Fruit fly (Drosophila melanogaster): Measurements from ENCODE around the gene CG7968.

The CG7968 gene

dm6 chr2L:13878801-13879200, 29.6 kb downstream of the CG7968 start (continued):
- TF ChIP-seq CG8924 (tag; optimal IDR thresholded peaks at IDR 0.05) (peak; percentile 15), D19A (tag; optimal IDR thresholded peaks at IDR 0.05) (no peak), Six4 (GFP tag; optimal IDR thresholded peaks at IDR 0.05) (no peak), CHES-1-like (GFP tag; optimal IDR thresholded peaks at IDR 0.05) (no peak), CG11696 (GFP tag; IDR thresholded peaks at IDR 0.05) (no peak), sens (GFP tag) (peak; percentile 85), CG42726 (GFP tag; IDR thresholded peaks at IDR 0.05; ENCODE audit: partially characterized antibody) (peak; percentile 88), Pdp1 (GFP tag; optimal IDR thresholded peaks at IDR 0.05) (peak in 1 of 2 experiments; percentile 40), B-H2 (GFP tag; optimal IDR thresholded peaks at IDR 0.05) (peak; percentile 25), hth (optimal IDR thresholded peaks at IDR 0.05) (no peak), Deaf1 (tag; optimal IDR thresholded peaks at IDR 0.05) (peak; percentile 51), Trl (optimal IDR thresholded peaks at IDR 0.05) (peak in 1 of 2 experiments; percentile 23), Trl (GFP tag; optimal IDR thresholded peaks at IDR 0.05) (peak; percentile 34), CG14667 (GFP tag; IDR thresholded peaks at IDR 0.05) (no peak), CG12391 (tag; optimal IDR thresholded peaks at IDR 0.05) (no peak), yki (optimal IDR thresholded peaks at IDR 0.05) (no peak), CG4282 (GFP tag; optimal IDR thresholded peaks at IDR 0.05) (no peak), otp (GFP tag; IDR thresholded peaks at IDR 0.05) (peak; percentile 41; the same call in 1 of the 3 replicates), run (tag; optimal IDR thresholded peaks at IDR 0.05) (no peak), Hand (GFP tag; optimal IDR thresholded peaks at IDR 0.05) (no peak), CG31224 (GFP tag; IDR thresholded peaks at IDR 0.05) (no peak), CG16863 (GFP tag; optimal IDR thresholded peaks at IDR 0.05) (no peak), CG3281 (GFP tag; optimal IDR thresholded peaks at IDR 0.05) (peak; percentile 14), grn (GFP tag; optimal IDR thresholded peaks at IDR 0.05) (peak; percentile 38), ind (GFP tag; optimal IDR thresholded peaks at IDR 0.05) (no peak), chif (GFP tag; optimal IDR thresholded peaks at IDR 0.05) (peak in 1 of 2 experiments; percentile 24), dati (GFP tag; IDR thresholded peaks at IDR 0.05) (no peak), CG12942 (GFP tag; optimal IDR thresholded peaks at IDR 0.05) (no peak), Rx (GFP tag; IDR thresholded peaks at IDR 0.05) (no peak), dysf (GFP tag; IDR thresholded peaks at IDR 0.05) (no peak), oc (tag; optimal IDR thresholded peaks at IDR 0.05) (peak; percentile 46), p53 (GFP tag; optimal IDR thresholded peaks at IDR 0.05) (no peak), abd-A (tag; optimal IDR thresholded peaks at IDR 0.05) (peak; percentile 8), stc (GFP tag; IDR thresholded peaks at IDR 0.05) (no peak; the same call in 1 of the 2 replicates), CG10366 (GFP tag; IDR thresholded peaks at IDR 0.05) (no peak), tio (GFP tag; optimal IDR thresholded peaks at IDR 0.05) (no peak), CG32767 (GFP tag; IDR thresholded peaks at IDR 0.05) (no peak), pfk (GFP tag; optimal IDR thresholded peaks at IDR 0.05) (no peak), btn (GFP tag; optimal IDR thresholded peaks at IDR 0.05) (no peak), gro (GFP tag; optimal IDR thresholded peaks at IDR 0.05) (peak; percentile 74), amos (GFP tag; IDR thresholded peaks at IDR 0.05; ENCODE audit: partially characterized antibody) (peak; percentile 66; the same call in 1 of the 2 replicates), dpn (GFP tag; optimal IDR thresholded peaks at IDR 0.05) (peak in 1 of 2 experiments; percentile 10), CG10959 (GFP tag; IDR thresholded peaks at IDR 0.05) (peak; percentile 46; the same call in 1 of the 2 replicates), sob (GFP tag; IDR thresholded peaks at IDR 0.05) (peak; percentile 51; the same call in 1 of the 2 replicates), CG6689 (GFP tag; IDR thresholded peaks at IDR 0.05) (no peak), insv (GFP tag; optimal IDR thresholded peaks at IDR 0.05) (no peak), CG2129 (GFP tag; IDR thresholded peaks at IDR 0.05; ENCODE audit: partially characterized antibody) (no peak), CG4707 (GFP tag; optimal IDR thresholded peaks at IDR 0.05) (peak; percentile 50), MBD-R2 (GFP tag; IDR thresholded peaks at IDR 0.05) (peak; percentile 13; the same call in 1 of the 2 replicates), lilli (GFP tag; optimal IDR thresholded peaks at IDR 0.05) (no peak), kni (GFP tag; optimal IDR thresholded peaks at IDR 0.05) (peak; percentile 3), Neu2 (GFP tag; optimal IDR thresholded peaks at IDR 0.05; ENCODE audit: borderline replicate concordance) (no peak), Fer2 (tag; optimal IDR thresholded peaks at IDR 0.05) (no peak)
